Fruit fly (Drosophila melanogaster): ENCODE measurements around the gene CG5880.

CG5880 gene

DNA sequence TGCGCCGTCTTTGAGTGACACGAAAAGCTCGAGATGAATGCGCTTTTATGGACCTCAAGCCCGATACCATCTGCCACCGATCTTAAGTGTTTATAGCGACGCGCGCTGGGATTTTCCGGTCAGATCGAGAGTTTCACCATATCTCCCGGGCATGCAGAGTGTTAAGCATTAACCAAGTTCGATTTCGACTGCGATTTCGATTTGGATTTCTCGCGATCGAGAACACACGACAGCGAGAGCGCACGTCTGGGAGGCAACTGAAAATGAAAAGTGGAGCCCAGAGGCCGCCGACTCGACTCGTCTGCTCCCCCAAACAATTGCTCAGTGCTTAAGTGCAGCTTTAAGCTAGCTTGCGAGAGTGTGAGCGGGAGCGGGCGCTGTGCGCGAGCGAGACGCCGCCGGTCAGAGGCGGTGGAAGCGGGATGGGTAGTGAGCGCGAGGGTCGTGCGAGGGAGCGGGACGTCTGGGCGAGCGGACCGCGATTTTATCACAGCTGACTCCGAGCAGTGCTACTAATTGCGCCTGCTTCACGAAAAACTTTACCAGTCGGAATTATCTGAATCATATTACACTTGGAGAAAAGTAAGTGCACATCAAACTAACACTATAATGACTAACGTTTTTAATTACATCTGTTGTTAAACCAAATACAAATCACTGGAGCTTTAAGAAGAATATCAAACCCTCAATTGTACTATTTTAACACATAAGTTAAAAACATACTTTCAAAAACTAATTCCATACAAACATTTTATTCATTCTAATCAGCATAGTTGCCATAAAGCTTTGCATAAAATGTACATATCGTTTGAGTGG is 46.5 kb upstream of the CG5880 start, which contains the start of gene spz (continued):
- TF ChIP-seq gem (tag; optimal IDR thresholded peaks at IDR 0.05), result peak; percentile 61
- TF ChIP-seq vvl (GFP tag; IDR thresholded peaks at IDR 0.05), result peak; percentile 52
- 0 out of 2 replicates have a peak, but pooled peaks have one; percentile 35 for TF ChIP-seq CG9932 (GFP tag; IDR thresholded peaks at IDR 0.05)
- TF ChIP-seq MTF-1 (GFP tag; optimal IDR thresholded peaks at IDR 0.05; ENCODE audit: borderline replicate concordance), result no peak
- no peak for TF ChIP-seq CG17186 (GFP tag; optimal IDR thresholded peaks at IDR 0.05)
- TF ChIP-seq lov (optimal IDR thresholded peaks at IDR 0.05), result no peak
- no peak for TF ChIP-seq lov (GFP tag; IDR thresholded peaks at IDR 0.05)
- TF ChIP-seq CG17568 (GFP tag; optimal IDR thresholded peaks at IDR 0.05), result no peak
- TF ChIP-seq oc (tag; optimal IDR thresholded peaks at IDR 0.05), result peak; percentile 37
- TF ChIP-seq Gsc (GFP tag; IDR thresholded peaks at IDR 0.05), result no peak
- TF ChIP-seq CG17359 (tag; optimal IDR thresholded peaks at IDR 0.05), result peak; percentile 50
- no peak for TF ChIP-seq pum (GFP tag; optimal IDR thresholded peaks at IDR 0.05)
- TF ChIP-seq pfk (GFP tag; optimal IDR thresholded peaks at IDR 0.05), result no peak
- peak; percentile 85 for TF ChIP-seq CG10321 (GFP tag; IDR thresholded peaks at IDR 0.05)
- TF ChIP-seq CG17612 (GFP tag; IDR thresholded peaks at IDR 0.05), result no peak
- peak in 1 of 2 experiments; percentile 4 for TF ChIP-seq Hr78 (GFP tag; optimal IDR thresholded peaks at IDR 0.05)
- no peak for TF ChIP-seq CG14441 (GFP tag; IDR thresholded peaks at IDR 0.05)
- TF ChIP-seq Nf-YA (GFP tag; IDR thresholded peaks at IDR 0.05), result no peak
- peak; percentile 37 for TF ChIP-seq ATbp (GFP tag; optimal IDR thresholded peaks at IDR 0.05)
- no peak for TF ChIP-seq pb (GFP tag; optimal IDR thresholded peaks at IDR 0.05)
- no peak for TF ChIP-seq zfh1 (GFP tag; IDR thresholded peaks at IDR 0.05)
- peak; percentile 43 for TF ChIP-seq Hmr (GFP tag; optimal IDR thresholded peaks at IDR 0.05)
- TF ChIP-seq corto (GFP tag; optimal IDR thresholded peaks at IDR 0.05), result no peak
- peak; percentile 60 for TF ChIP-seq ftz-f1 (GFP tag; optimal IDR thresholded peaks at IDR 0.05)
- TF ChIP-seq aop (GFP tag; IDR thresholded peaks at IDR 0.05), result no peak
- TF ChIP-seq ems (GFP tag; optimal IDR thresholded peaks at IDR 0.05), result no peak
- peak; percentile 54 for TF ChIP-seq Sox102F (GFP tag; optimal IDR thresholded peaks at IDR 0.05)
- peak; percentile 73 for TF ChIP-seq CG10543 (GFP tag; optimal IDR thresholded peaks at IDR 0.05)
- TF ChIP-seq CG8924 (tag; optimal IDR thresholded peaks at IDR 0.05), result no peak
- no peak for TF ChIP-seq slou (GFP tag; optimal IDR thresholded peaks at IDR 0.05)
- no peak for TF ChIP-seq CG18764 (GFP tag; optimal IDR thresholded peaks at IDR 0.05)
- TF ChIP-seq CG8478 (optimal IDR thresholded peaks at IDR 0.05), result peak; percentile 74
- no peak for TF ChIP-seq fu2 (GFP tag; optimal IDR thresholded peaks at IDR 0.05)
- TF ChIP-seq CoRest (tag; optimal IDR thresholded peaks at IDR 0.05), result no peak
- TF ChIP-seq CG7556 (GFP tag; optimal IDR thresholded peaks at IDR 0.05), result no peak
- TF ChIP-seq E2f1 (GFP tag; IDR thresholded peaks at IDR 0.05), result no peak
- TF ChIP-seq Ptx1 (GFP tag; IDR thresholded peaks at IDR 0.05), result peak; percentile 40; the same call in 1 of the 2 replicates
- peak; percentile 39 for TF ChIP-seq CG30403 (GFP tag; optimal IDR thresholded peaks at IDR 0.05)
- TF ChIP-seq Jarid2 (GFP tag; optimal IDR thresholded peaks at IDR 0.05), result peak; percentile 78
- TF ChIP-seq nmo (GFP tag; optimal IDR thresholded peaks at IDR 0.05), result peak; percentile 7
- TF ChIP-seq CG4730 (GFP tag; IDR thresholded peaks at IDR 0.05), result no peak
- TF ChIP-seq CG7372 (GFP tag; IDR thresholded peaks at IDR 0.05), result no peak
- TF ChIP-seq Blimp-1 (GFP tag; optimal IDR thresholded peaks at IDR 0.05), result peak; percentile 81
- TF ChIP-seq unc-4 (GFP tag; IDR thresholded peaks at IDR 0.05; ENCODE audit: partially characterized antibody), result 0 out of 2 replicates have a peak, but pooled peaks have one; percentile 26
- no peak for TF ChIP-seq B-H1 (GFP tag; IDR thresholded peaks at IDR 0.05)
- no peak for TF ChIP-seq MESR4 (GFP tag; optimal IDR thresholded peaks at IDR 0.05)
- TF ChIP-seq CG8290 (GFP tag; optimal IDR thresholded peaks at IDR 0.05), result no peak
- peak in 1 of 2 experiments; percentile 41 for TF ChIP-seq CG8290 (tag; optimal IDR thresholded peaks at IDR 0.05)
- TF ChIP-seq CG12769 (tag; optimal IDR thresholded peaks at IDR 0.05), result peak; percentile 79
- TF ChIP-seq Xrp1 (GFP tag; IDR thresholded peaks at IDR 0.05), result no peak

Data from whole organism, embryonic.